Worm (Caenorhabditis elegans): ENCODE measurements around the gene dyf-7.

ce11 chrX:9654232-9654631, 44.2 kb upstream of the dyf-7 start:
- TF ChIP-seq ceh-22 (tag; optimal IDR thresholded peaks at IDR 0.05) (no peak), pha-4 (tag; optimal IDR thresholded peaks at IDR 0.05) (no peak), rnt-1 (tag; optimal IDR thresholded peaks at IDR 0.05) (no peak)
